Worm (Caenorhabditis elegans): Measurements from ENCODE around the gene fbxa-141.
"Not testable (repeated sequence)": the region's sequence is repeated elsewhere in the genome, so short reads cannot be mapped to it uniquely, and the experiment has no call there.

Gene fbxa-141

DNA sequence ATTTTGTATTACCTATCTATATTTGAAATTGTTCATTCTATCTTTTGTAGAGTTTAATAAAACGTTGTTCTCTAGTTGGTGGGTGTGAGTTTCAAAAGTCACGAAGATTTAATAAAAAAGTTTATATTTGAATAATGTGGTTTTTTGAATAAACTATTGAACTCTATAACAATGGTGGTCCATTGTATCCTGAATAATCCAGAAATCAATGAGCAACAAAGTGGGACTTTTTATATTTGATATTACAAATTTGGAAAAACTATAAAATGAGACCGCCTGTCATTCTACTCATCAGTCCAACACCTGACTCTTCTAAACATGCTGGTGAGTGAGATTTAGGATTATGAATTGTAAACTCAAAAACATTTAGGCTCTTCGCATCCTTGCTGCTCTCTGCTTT is 15.7 kb upstream of the fbxa-141 start, which contains the start of gene nspc-19:
TSS of gene nspc-19 (plus strand) at position 301 of the 400 bp plus-strand sequence.
- not testable (repeated sequence) for TF ChIP-seq aha-1 (tag); unc-62 (GFP tag; optimal IDR thresholded peaks at IDR 0.05 in 1 of 2); unc-62 (tag; optimal IDR thresholded peaks at IDR 0.05); nhr-41 (GFP tag; IDR thresholded peaks at IDR 0.05)

DNA sequence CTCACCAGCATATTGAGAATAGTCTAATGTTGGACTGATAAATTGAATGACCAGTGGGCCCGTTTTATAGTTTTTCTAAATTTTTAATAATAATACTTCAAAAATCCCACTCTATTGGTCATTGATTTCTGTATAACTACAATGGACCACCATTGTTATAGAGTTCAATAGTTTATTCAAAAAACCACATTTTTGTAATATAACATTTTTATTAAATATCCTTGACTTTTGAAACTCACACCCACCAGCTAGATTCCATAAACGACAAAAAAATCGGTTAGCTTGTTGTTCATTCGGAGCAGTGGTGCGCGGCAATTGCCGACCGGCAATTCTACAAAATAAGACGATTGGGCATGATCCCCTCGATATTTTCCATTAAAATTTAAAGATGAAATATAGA is 14.8 kb upstream of the fbxa-141 start, which contains the start of gene nspc-18:
TSS of gene nspc-18 (minus strand) at position 101 of the 400 bp plus-strand sequence.
- TF ChIP-seq lin-29 (GFP tag; IDR thresholded peaks at IDR 0.05) = no peak
- TF ChIP-seq ctbp-1 (GFP tag; IDR thresholded peaks at IDR 0.05) = no peak
- no peak for TF ChIP-seq skn-1 (tag; optimal IDR thresholded peaks at IDR 0.05)
- no peak for TF ChIP-seq nhr-48 (tag; optimal IDR thresholded peaks at IDR 0.05)
- no peak for TF ChIP-seq spr-3 (GFP tag; optimal IDR thresholded peaks at IDR 0.05)
- TF ChIP-seq zfp-3 (GFP tag; conservative IDR thresholded peaks at IDR 0.05) = no peak
- TF ChIP-seq unc-39 (tag; optimal IDR thresholded peaks at IDR 0.05) = no peak
- TF ChIP-seq nhr-237 (tag; optimal IDR thresholded peaks at IDR 0.05) = no peak

DNA sequence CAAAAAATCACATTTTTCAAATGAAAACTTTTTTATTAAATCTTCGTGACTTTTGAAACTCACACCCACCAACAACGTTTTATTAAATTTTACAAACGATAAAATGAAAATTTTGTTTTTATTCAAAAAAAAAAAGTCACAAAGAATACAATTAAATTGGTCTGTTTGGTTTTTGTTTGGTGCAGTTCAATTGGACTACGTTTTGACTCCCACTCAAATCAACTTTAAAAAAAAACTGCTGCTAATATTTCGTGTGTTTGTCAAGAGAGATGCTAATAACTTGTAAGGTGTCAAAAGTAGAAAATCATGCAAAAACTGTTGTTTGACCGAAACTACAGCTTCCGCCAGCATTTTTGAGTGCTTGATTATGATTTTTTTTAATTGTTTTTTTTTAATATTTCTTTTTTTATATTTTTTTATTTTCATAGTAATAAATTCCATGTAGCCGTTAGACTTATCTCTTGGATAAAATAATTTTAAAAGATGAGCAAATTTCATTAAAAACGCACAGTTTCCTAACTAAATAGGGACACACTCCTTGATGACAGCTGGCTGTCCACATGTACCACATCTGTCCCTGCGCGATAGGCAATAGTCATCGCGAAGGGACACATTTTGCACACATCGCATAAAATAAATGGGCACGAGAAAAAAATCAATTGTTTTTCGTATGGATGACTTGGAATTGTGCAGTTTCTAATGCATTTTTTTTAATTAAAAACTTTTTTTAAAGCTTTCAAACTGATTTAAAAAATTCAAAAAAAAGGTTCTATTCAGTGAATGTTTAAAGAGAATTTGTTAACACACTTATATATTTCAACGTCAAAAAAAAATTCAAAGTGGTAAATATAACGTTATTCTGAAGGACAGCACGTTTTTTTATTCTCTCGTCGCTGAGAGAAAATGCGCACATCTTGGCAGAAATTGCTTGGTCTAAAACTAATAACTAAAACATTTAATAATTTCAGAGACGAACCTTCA is 12.9 kb upstream of the fbxa-141 start:
- peak; percentile 62 for TF ChIP-seq mxl-2 (GFP tag; conservative IDR thresholded peaks at IDR 0.05)
- peak; percentile 94 for TF ChIP-seq lin-13 (GFP tag; optimal IDR thresholded peaks at IDR 0.05)
- TF ChIP-seq duxl-1 (tag; optimal IDR thresholded peaks at IDR 0.05; ENCODE audit: poor library complexity) = peak; percentile 99
- TF ChIP-seq mdl-1 (tag; optimal IDR thresholded peaks at IDR 0.05) = peak; percentile 89 to 98
- TF ChIP-seq F49E8.2 (tag; optimal IDR thresholded peaks at IDR 0.05; ENCODE audit: borderline replicate concordance) = peak; percentile 48
- TF ChIP-seq mep-1 (tag; optimal IDR thresholded peaks at IDR 0.05) = peak; percentile 100
- peak; percentile 78 to 91 for TF ChIP-seq hif-1 (tag; optimal IDR thresholded peaks at IDR 0.05)
- TF ChIP-seq ztf-7 (tag; optimal IDR thresholded peaks at IDR 0.05) = peak; percentile 96
- 0 out of 2 replicates have a peak, but pooled peaks have one; percentile 45 for TF ChIP-seq ceh-44 (GFP tag; IDR thresholded peaks at IDR 0.05)
- TF ChIP-seq egl-27 (tag; optimal IDR thresholded peaks at IDR 0.05) = no peak
- peak; percentile 94 for TF ChIP-seq nhr-237 (tag; optimal IDR thresholded peaks at IDR 0.05)
- peak; percentile 78; the same call in 1 of the 2 replicates for TF ChIP-seq zip-11 (GFP tag; IDR thresholded peaks at IDR 0.05)
- TF ChIP-seq lin-15B (tag; optimal IDR thresholded peaks at IDR 0.05) = peak; percentile 71
- peak; percentile 98 for TF ChIP-seq pha-4 (GFP tag; IDR thresholded peaks at IDR 0.05)
- TF ChIP-seq pha-4 (tag; optimal IDR thresholded peaks at IDR 0.05) = peak; percentile 95
- TF ChIP-seq daf-12 (tag; optimal IDR thresholded peaks at IDR 0.05) = no peak
- peak; percentile 79; the same call in 1 of the 2 replicates for TF ChIP-seq dmd-8 (GFP tag; IDR thresholded peaks at IDR 0.05)
- peak; percentile 96 for TF ChIP-seq fos-1 (tag; optimal IDR thresholded peaks at IDR 0.05)
- TF ChIP-seq fkh-10 (GFP tag; optimal IDR thresholded peaks at IDR 0.05) = peak; percentile 98
- TF ChIP-seq attf-4 (tag; optimal IDR thresholded peaks at IDR 0.05) = peak; percentile 81
- peak; percentile 96 for TF ChIP-seq lin-39 (tag; optimal IDR thresholded peaks at IDR 0.05)
- TF ChIP-seq daf-19 (GFP tag; conservative IDR thresholded peaks at IDR 0.05) = peak; percentile 99
- peak; percentile 63 for TF ChIP-seq Y48G9A.11 (GFP tag; IDR thresholded peaks at IDR 0.05)
- TF ChIP-seq nhr-48 (tag; optimal IDR thresholded peaks at IDR 0.05) = peak; percentile 97
- TF ChIP-seq unc-62 (GFP tag; optimal IDR thresholded peaks at IDR 0.05 in 1 of 2) = peak; percentile 92 to 100
- TF ChIP-seq unc-62 (tag; optimal IDR thresholded peaks at IDR 0.05) = peak; percentile 92
- peak; percentile 93 for TF ChIP-seq T20F7.1 (GFP tag; optimal IDR thresholded peaks at IDR 0.05)
- peak; percentile 99 for TF ChIP-seq ceh-20 (GFP tag; IDR thresholded peaks at IDR 0.05)
- peak; percentile 92 for TF ChIP-seq ZK337.2 (GFP tag; IDR thresholded peaks at IDR 0.05)
- TF ChIP-seq madf-9 (GFP tag; conservative IDR thresholded peaks at IDR 0.05) = peak; percentile 99
- TF ChIP-seq cey-2 (tag; optimal IDR thresholded peaks at IDR 0.05; ENCODE audit: borderline replicate concordance, insufficient read depth) = peak; percentile 33
- TF ChIP-seq ceh-62 (tag; optimal IDR thresholded peaks at IDR 0.05) = no peak
- TF ChIP-seq jun-1 (tag; optimal IDR thresholded peaks at IDR 0.05) = peak; percentile 100
- peak; percentile 94 for TF ChIP-seq mdt-29 (GFP tag; IDR thresholded peaks at IDR 0.05)
- TF ChIP-seq snpc-1.2 (GFP tag; IDR thresholded peaks at IDR 0.05) = peak; percentile 41; the same call in 1 of the 2 replicates
- peak; percentile 100 for TF ChIP-seq hmg-1.1 (GFP tag; IDR thresholded peaks at IDR 0.05)
- TF ChIP-seq skn-1 (tag; optimal IDR thresholded peaks at IDR 0.05) = peak; percentile 68

All from whole organism, L4 larva.